Fruit fly (Drosophila melanogaster): ENCODE data around the gene mri.

Gene mri

DNA sequence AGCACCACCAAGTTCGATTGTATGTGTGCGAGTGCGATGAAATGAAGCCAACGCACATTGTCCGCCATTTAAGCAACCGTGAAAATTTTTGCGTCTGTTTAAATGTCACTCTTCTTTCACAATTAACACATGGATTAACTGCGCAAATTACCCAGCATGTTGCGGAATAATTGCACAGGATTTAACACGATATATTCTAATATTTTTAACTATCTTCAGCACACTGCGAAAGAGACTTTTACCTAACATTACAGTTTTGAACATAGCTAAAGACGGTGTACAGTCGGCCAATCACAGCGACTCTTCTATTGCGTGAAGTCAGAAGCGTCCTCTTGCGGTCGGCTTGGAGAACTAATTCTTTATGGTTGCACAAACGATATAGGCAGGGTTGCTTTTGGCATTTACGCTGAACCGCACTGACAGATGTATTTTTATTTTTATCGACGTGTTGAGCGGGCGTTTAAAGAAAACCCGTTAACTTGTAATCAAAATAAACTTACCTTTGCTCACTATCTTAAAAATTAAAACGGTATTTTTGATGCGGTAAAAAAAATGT is 46.7 kb downstream of the mri start (continued):
- TF ChIP-seq CG17802 (tag; optimal IDR thresholded peaks at IDR 0.05) (peak; percentile 42), jigr1 (GFP tag; IDR thresholded peaks at IDR 0.05) (no peak), nerfin-2 (GFP tag; IDR thresholded peaks at IDR 0.05; ENCODE audit: partially characterized antibody) (peak; percentile 55), mld (GFP tag; IDR thresholded peaks at IDR 0.05; ENCODE audit: partially characterized antibody) (no peak), insv (GFP tag; optimal IDR thresholded peaks at IDR 0.05) (peak in 1 of 2 experiments; percentile 30), CG6654 (GFP tag; optimal IDR thresholded peaks at IDR 0.05) (no peak), otp (GFP tag; IDR thresholded peaks at IDR 0.05) (no peak), CG1647 (GFP tag; optimal IDR thresholded peaks at IDR 0.05) (no peak), aop (GFP tag; IDR thresholded peaks at IDR 0.05) (no peak), Max (GFP tag; optimal IDR thresholded peaks at IDR 0.05) (no peak), CG12236 (GFP tag; optimal IDR thresholded peaks at IDR 0.05) (no peak), croc (GFP tag; conservative IDR thresholded peaks at IDR 0.05) (no peak), CG4404 (GFP tag; IDR thresholded peaks at IDR 0.05) (no peak), vfl (GFP tag; optimal IDR thresholded peaks at IDR 0.05) (peak; percentile 22), CG11696 (GFP tag; IDR thresholded peaks at IDR 0.05) (no peak), CG2116 (GFP tag; optimal IDR thresholded peaks at IDR 0.05) (peak; percentile 100), grn (GFP tag; optimal IDR thresholded peaks at IDR 0.05) (no peak), CG8944 (GFP tag; optimal IDR thresholded peaks at IDR 0.05) (no peak), CG32767 (GFP tag; IDR thresholded peaks at IDR 0.05) (peak; percentile 33; the same call in 1 of the 2 replicates), CG4820 (GFP tag; optimal IDR thresholded peaks at IDR 0.05) (no peak), CG3847 (GFP tag; IDR thresholded peaks at IDR 0.05) (peak; percentile 58), dysf (GFP tag; IDR thresholded peaks at IDR 0.05) (peak; percentile 53; the same call in 2 of the 3 replicates), Poxn (GFP tag; IDR thresholded peaks at IDR 0.05) (no peak), odd (GFP tag; optimal IDR thresholded peaks at IDR 0.05) (no peak), NFAT (GFP tag; IDR thresholded peaks at IDR 0.05) (no peak; the same call in 1 of the 2 replicates), luna (GFP tag; optimal IDR thresholded peaks at IDR 0.05) (no peak), CG30403 (GFP tag; optimal IDR thresholded peaks at IDR 0.05) (peak; percentile 46), Mrtf (GFP tag; IDR thresholded peaks at IDR 0.05) (peak; percentile 56; the same call in 2 of the 3 replicates), oc (tag; optimal IDR thresholded peaks at IDR 0.05) (no peak), CG17612 (GFP tag; IDR thresholded peaks at IDR 0.05) (no peak), Optix (GFP tag; IDR thresholded peaks at IDR 0.05) (no peak), zfh1 (GFP tag; IDR thresholded peaks at IDR 0.05) (peak; percentile 66; the same call in 2 of the 3 replicates), lbe (GFP tag; optimal IDR thresholded peaks at IDR 0.05) (peak; percentile 38), Eip74EF (GFP tag; optimal IDR thresholded peaks at IDR 0.05) (no peak), lmd (GFP tag; IDR thresholded peaks at IDR 0.05) (peak; percentile 40; the same call in 1 of the 2 replicates), ac (GFP tag; optimal IDR thresholded peaks at IDR 0.05) (no peak), CG2889 (GFP tag; IDR thresholded peaks at IDR 0.05) (no peak), NC2β (GFP tag; optimal IDR thresholded peaks at IDR 0.05) (peak; percentile 68), D (optimal IDR thresholded peaks at IDR 0.05) (no peak), D (GFP tag; optimal IDR thresholded peaks at IDR 0.05) (no peak), Side (GFP tag; optimal IDR thresholded peaks at IDR 0.05) (peak; percentile 54), CG31365 (tag; optimal IDR thresholded peaks at IDR 0.05) (no peak), Aef1 (GFP tag; IDR thresholded peaks at IDR 0.05) (peak; percentile 27; the same call in 1 of the 3 replicates), GATAe (GFP tag; conservative IDR thresholded peaks at IDR 0.05) (no peak), Vsx1 (GFP tag; optimal IDR thresholded peaks at IDR 0.05) (no peak), HmgD (GFP tag; optimal IDR thresholded peaks at IDR 0.05) (peak; percentile 51), CG14965 (GFP tag; optimal IDR thresholded peaks at IDR 0.05; ENCODE audit: borderline replicate concordance) (no peak), NC2α (GFP tag; optimal IDR thresholded peaks at IDR 0.05) (no peak), gem (tag; optimal IDR thresholded peaks at IDR 0.05) (no peak), CG18011 (GFP tag; optimal IDR thresholded peaks at IDR 0.05) (no peak), CoRest (tag; optimal IDR thresholded peaks at IDR 0.05) (no peak)

Data from whole organism, embryonic.